Fruit fly (Drosophila melanogaster): Measurements from ENCODE around the gene Naglu.

Gene Naglu

dm6 chr2L:8403286-8404270 is 8.1 kb downstream of the Naglu start, which contains the start of gene emb (continued):
- TF ChIP-seq en (GFP tag; optimal IDR thresholded peaks at IDR 0.05) (no peak), tgo (GFP tag; IDR thresholded peaks at IDR 0.05) (no peak), Xbp1 (GFP tag; optimal IDR thresholded peaks at IDR 0.05) (peak; percentile 45), crp (GFP tag; optimal IDR thresholded peaks at IDR 0.05) (peak in 1 of 2 experiments; percentile 21), CG31441 (GFP tag; IDR thresholded peaks at IDR 0.05) (no peak), Spps (tag; optimal IDR thresholded peaks at IDR 0.05) (no peak), CG12391 (tag; optimal IDR thresholded peaks at IDR 0.05) (peak; percentile 80), CG17829 (tag; optimal IDR thresholded peaks at IDR 0.05) (peak; percentile 71), CG7928 (GFP tag; optimal IDR thresholded peaks at IDR 0.05) (peak; percentile 93), CG9609 (GFP tag; optimal IDR thresholded peaks at IDR 0.05) (peak; percentile 40), CG1602 (GFP tag; optimal IDR thresholded peaks at IDR 0.05) (peak; percentile 33), Six4 (GFP tag; optimal IDR thresholded peaks at IDR 0.05) (peak; percentile 46), phol (tag; optimal IDR thresholded peaks at IDR 0.05) (peak; percentile 68), esg (GFP tag; conservative IDR thresholded peaks at IDR 0.05) (no peak), fd96Cb (tag; optimal IDR thresholded peaks at IDR 0.05) (peak; percentile 7), CG9932 (GFP tag; IDR thresholded peaks at IDR 0.05) (peak; percentile 62), Lpt (GFP tag; optimal IDR thresholded peaks at IDR 0.05) (no peak), stc (GFP tag; IDR thresholded peaks at IDR 0.05) (no peak), CG14050 (GFP tag; IDR thresholded peaks at IDR 0.05) (no peak), pum (GFP tag; optimal IDR thresholded peaks at IDR 0.05) (peak; percentile 21), BtbVII (GFP tag; optimal IDR thresholded peaks at IDR 0.05) (no peak), chinmo (GFP tag; IDR thresholded peaks at IDR 0.05; ENCODE audit: partially characterized antibody) (peak; percentile 98), CG18476 (GFP tag; optimal IDR thresholded peaks at IDR 0.05) (peak; percentile 41), klu (GFP tag; IDR thresholded peaks at IDR 0.05) (no peak), nom (GFP tag; optimal IDR thresholded peaks at IDR 0.05) (peak; percentile 91), eyg (GFP tag; optimal IDR thresholded peaks at IDR 0.05) (peak; percentile 29), Drgx (GFP tag; IDR thresholded peaks at IDR 0.05) (peak; percentile 39; the same call in 1 of the 2 replicates), dan (GFP tag; IDR thresholded peaks at IDR 0.05) (no peak), CG6654 (GFP tag; optimal IDR thresholded peaks at IDR 0.05) (no peak), Ada2b (GFP tag; IDR thresholded peaks at IDR 0.05) (no peak), CG1647 (GFP tag; optimal IDR thresholded peaks at IDR 0.05) (peak; percentile 49), br (optimal IDR thresholded peaks at IDR 0.05) (no peak), org-1 (GFP tag; optimal IDR thresholded peaks at IDR 0.05) (no peak), hth (optimal IDR thresholded peaks at IDR 0.05) (no peak), ac (GFP tag; optimal IDR thresholded peaks at IDR 0.05) (no peak), CG6683 (GFP tag; optimal IDR thresholded peaks at IDR 0.05) (no peak), H15 (GFP tag; IDR thresholded peaks at IDR 0.05) (no peak), Meics (GFP tag; optimal IDR thresholded peaks at IDR 0.05) (peak; percentile 45), Doc2 (GFP tag; IDR thresholded peaks at IDR 0.05) (no peak), CG6813 (GFP tag; optimal IDR thresholded peaks at IDR 0.05) (no peak), CG15269 (tag; optimal IDR thresholded peaks at IDR 0.05) (no peak), Lim3 (GFP tag; IDR thresholded peaks at IDR 0.05) (no peak), CG12744 (GFP tag; optimal IDR thresholded peaks at IDR 0.05) (peak; percentile 9), Camta (GFP tag; optimal IDR thresholded peaks at IDR 0.05) (no peak), twi (tag; optimal IDR thresholded peaks at IDR 0.05) (peak; percentile 40), Ets65A (GFP tag) (peak; percentile 94), CG11093 (GFP tag; IDR thresholded peaks at IDR 0.05) (no peak), Mrtf (GFP tag; IDR thresholded peaks at IDR 0.05) (no peak), pb (GFP tag; optimal IDR thresholded peaks at IDR 0.05) (peak; percentile 36), D19B (GFP tag; optimal IDR thresholded peaks at IDR 0.05) (no peak)

Measured in whole organism, embryonic.